Fruit fly (Drosophila melanogaster): Measurements from ENCODE around the gene CG42570.

CG42570 gene

dm6 chr3L:15699626-15700337 is 17.8 kb upstream of the CG42570 start, which contains the start of gene comm2 (continued):
- no peak for TF ChIP-seq CG34422 (GFP tag; IDR thresholded peaks at IDR 0.05)
- TF ChIP-seq Med (GFP tag), result peak; percentile 74
- TF ChIP-seq fd3F (GFP tag; optimal IDR thresholded peaks at IDR 0.05), result no peak
- TF ChIP-seq CG10543 (GFP tag; optimal IDR thresholded peaks at IDR 0.05), result no peak
- TF ChIP-seq Sox100B (GFP tag; optimal IDR thresholded peaks at IDR 0.05), result no peak
- no peak for TF ChIP-seq Hand (GFP tag; optimal IDR thresholded peaks at IDR 0.05)
- peak; percentile 66 for TF ChIP-seq Bgb (GFP tag; IDR thresholded peaks at IDR 0.05; ENCODE audit: partially characterized antibody)
- TF ChIP-seq lilli (GFP tag; optimal IDR thresholded peaks at IDR 0.05), result no peak
- TF ChIP-seq CG1792 (GFP tag; optimal IDR thresholded peaks at IDR 0.05), result no peak
- TF ChIP-seq Kr (GFP tag; optimal IDR thresholded peaks at IDR 0.05), result no peak
- TF ChIP-seq bsh (GFP tag; optimal IDR thresholded peaks at IDR 0.05), result no peak
- TF ChIP-seq CG16815 (GFP tag; optimal IDR thresholded peaks at IDR 0.05), result no peak
- TF ChIP-seq emc (GFP tag; optimal IDR thresholded peaks at IDR 0.05), result no peak
- TF ChIP-seq C15 (GFP tag; IDR thresholded peaks at IDR 0.05), result no peak
- TF ChIP-seq Meics (GFP tag; optimal IDR thresholded peaks at IDR 0.05), result no peak
- no peak for TF ChIP-seq CG1024 (GFP tag; IDR thresholded peaks at IDR 0.05)
- TF ChIP-seq CG4820 (GFP tag; optimal IDR thresholded peaks at IDR 0.05), result no peak
- no peak for TF ChIP-seq CG10959 (GFP tag; IDR thresholded peaks at IDR 0.05)
- TF ChIP-seq gcm (GFP tag; optimal IDR thresholded peaks at IDR 0.05), result peak; percentile 8
- peak; percentile 91 for TF ChIP-seq grn (GFP tag; optimal IDR thresholded peaks at IDR 0.05)
- no peak for TF ChIP-seq ind (GFP tag; optimal IDR thresholded peaks at IDR 0.05)
- peak; percentile 96 for TF ChIP-seq Deaf1 (tag; optimal IDR thresholded peaks at IDR 0.05)
- TF ChIP-seq CG6854 (GFP tag; optimal IDR thresholded peaks at IDR 0.05), result no peak
- TF ChIP-seq CG32532 (GFP tag; IDR thresholded peaks at IDR 0.05), result no peak; the same call in 1 of the 2 replicates
- no peak for TF ChIP-seq CG31224 (GFP tag; IDR thresholded peaks at IDR 0.05)
- no peak for TF ChIP-seq ewg (GFP tag; optimal IDR thresholded peaks at IDR 0.05)
- no peak for TF ChIP-seq CG17359 (tag; optimal IDR thresholded peaks at IDR 0.05)
- TF ChIP-seq unc-4 (GFP tag; IDR thresholded peaks at IDR 0.05; ENCODE audit: partially characterized antibody), result no peak
- no peak for TF ChIP-seq tin (GFP tag; optimal IDR thresholded peaks at IDR 0.05)
- no peak for TF ChIP-seq danr (GFP tag; IDR thresholded peaks at IDR 0.05)
- TF ChIP-seq CG17328 (GFP tag; IDR thresholded peaks at IDR 0.05), result 0 out of 2 replicates have a peak, but pooled peaks have one; percentile 30
- no peak for TF ChIP-seq CG6683 (GFP tag; optimal IDR thresholded peaks at IDR 0.05)
- peak; percentile 69; the same call in 2 of the 3 replicates for TF ChIP-seq Opbp (GFP tag; IDR thresholded peaks at IDR 0.05; ENCODE audit: partially characterized antibody)
- TF ChIP-seq CG4854 (GFP tag; optimal IDR thresholded peaks at IDR 0.05), result no peak
- TF ChIP-seq hbn (GFP tag; IDR thresholded peaks at IDR 0.05; ENCODE audit: partially characterized antibody), result no peak
- no peak for TF ChIP-seq pum (GFP tag; optimal IDR thresholded peaks at IDR 0.05)
- no peak for TF ChIP-seq CG6272 (GFP tag; IDR thresholded peaks at IDR 0.05)
- no peak for TF ChIP-seq ssp (GFP tag; IDR thresholded peaks at IDR 0.05)
- no peak for TF ChIP-seq ham (GFP tag; IDR thresholded peaks at IDR 0.05)
- TF ChIP-seq tio (GFP tag; optimal IDR thresholded peaks at IDR 0.05), result no peak
- TF ChIP-seq CG4707 (GFP tag; optimal IDR thresholded peaks at IDR 0.05), result peak; percentile 1
- no peak for TF ChIP-seq Xbp1 (GFP tag; optimal IDR thresholded peaks at IDR 0.05)
- no peak for TF ChIP-seq CG6654 (GFP tag; optimal IDR thresholded peaks at IDR 0.05)
- TF ChIP-seq lov (optimal IDR thresholded peaks at IDR 0.05), result no peak
- TF ChIP-seq lov (GFP tag; IDR thresholded peaks at IDR 0.05), result 0 out of 3 replicates have a peak, but pooled peaks have one; percentile 3
- TF ChIP-seq Sry-β (GFP tag; optimal IDR thresholded peaks at IDR 0.05), result no peak
- TF ChIP-seq sr (GFP tag; IDR thresholded peaks at IDR 0.05), result no peak
- TF ChIP-seq Mes4 (GFP tag; optimal IDR thresholded peaks at IDR 0.05), result no peak
- no peak for TF ChIP-seq bcd (GFP tag; optimal IDR thresholded peaks at IDR 0.05)
- no peak for TF ChIP-seq fd96Cb (tag; optimal IDR thresholded peaks at IDR 0.05)
